Worm (Caenorhabditis elegans) whole organism, L4 larva: ENCODE results near the gene C24D10.49.

Source experiments
- D1046.2 ChIP-seq: fragments of 200-800 bp; sonication (Bioruptor generic); IDR thresholded peaks from 2 replicates; pipeline ENCODE4 v1.3.6; 2022; ENCODE audit warnings: missing genetic modification characterization, missing compliant biosample characterization
- F49E8.2 ChIP-seq: sonication (generic microtip); optimal IDR thresholded peaks from 2 replicates; lab custom pipeline; 2016; ENCODE audit warnings: missing compliant biosample characterization, mild to moderate bottlenecking, missing genetic modification characterization, borderline replicate concordance
- R02D3.7 ChIP-seq: fragments of 150-350 bp; sonication (generic microtip); optimal IDR thresholded peaks from 3 replicates; lab custom pipeline; 2014; ENCODE audit warnings: missing biosample characterization, missing genetic modification characterization
- Y5F2A.4 ChIP-seq: fragments of 200-800 bp; sonication (Bioruptor generic); optimal IDR thresholded peaks from 2 replicates; lab custom pipeline; 2018; ENCODE audit warnings: mild to moderate bottlenecking, missing genetic modification characterization, missing compliant biosample characterization
- Y75B8A.6 ChIP-seq: fragments of 200-800 bp; sonication (Bioruptor generic); IDR thresholded peaks from 2 replicates; pipeline ENCODE4 v1.3.6; 2022; ENCODE audit warnings: missing genetic modification reagents, missing genetic modification characterization, missing compliant biosample characterization
- ZK337.2 ChIP-seq: fragments of 200-800 bp; sonication (Bioruptor generic); IDR thresholded peaks from 2 replicates; pipeline ENCODE4 v1.3.6; 2022; ENCODE audit warnings: missing genetic modification reagents, missing genetic modification characterization, missing compliant biosample characterization
- ZK546.5 ChIP-seq, 2 experiments: sonication (generic microtip); optimal IDR thresholded peaks; 2 replicates each; lab custom pipeline; 2017; ENCODE audit warnings: missing biosample characterization in 2 of 2, missing genetic modification characterization in 2 of 2
- aha-1 ChIP-seq: fragments of 150-350 bp; peaks from one replicate; lab custom pipeline; 2014; ENCODE audit warnings: missing biosample characterization, missing genetic modification characterization
- attf-4 ChIP-seq: sonication (generic microtip); optimal IDR thresholded peaks from 3 replicates; lab custom pipeline; 2017; ENCODE audit warnings: missing biosample characterization, missing genetic modification characterization
- ceh-32 ChIP-seq: sonication (generic microtip); optimal IDR thresholded peaks from 2 replicates; lab custom pipeline; 2016; ENCODE audit warnings: mild to moderate bottlenecking, missing genetic modification characterization, missing compliant biosample characterization; ENCODE audit not compliant: poor library complexity
- ceh-44 ChIP-seq: fragments of 200-800 bp; sonication (Bioruptor generic); IDR thresholded peaks from 2 replicates; pipeline ENCODE4 v1.3.6; 2022; ENCODE audit warnings: missing genetic modification reagents, missing genetic modification characterization, missing compliant biosample characterization
- cey-2 ChIP-seq: sonication (generic microtip); optimal IDR thresholded peaks from 3 replicates; lab custom pipeline; 2017; ENCODE audit warnings: missing genetic modification characterization, mild to moderate bottlenecking, missing compliant biosample characterization, antibody characterized with exemption, borderline replicate concordance; ENCODE audit not compliant: insufficient read depth
- daf-16 ChIP-seq, 3 experiments: sonication (generic microtip); optimal IDR thresholded peaks; 2 replicates each; lab custom pipeline; 2016 to 2017; ENCODE audit warnings: missing genetic modification characterization in 3 of 3, missing genetic modification reagents in 3 of 3, mild to moderate bottlenecking in 2 of 3, missing compliant biosample characterization in 2 of 3, missing biosample characterization in 1 of 3, moderate library complexity in 1 of 3
- daf-8 ChIP-seq: fragments of 200-800 bp; sonication (Bioruptor generic); IDR thresholded peaks from 2 replicates; pipeline ENCODE4 v1.3.6; 2022; ENCODE audit warnings: missing genetic modification characterization, missing compliant biosample characterization
- fkh-10 ChIP-seq: fragments of 150-350 bp; optimal IDR thresholded peaks from 2 replicates; lab custom pipeline; 2014; ENCODE audit warnings: missing biosample characterization, missing genetic modification reagents, missing genetic modification characterization
- fos-1 ChIP-seq: fragments of 150-350 bp; optimal IDR thresholded peaks from 2 replicates; lab custom pipeline; 2014; ENCODE audit warnings: missing biosample characterization, missing genetic modification characterization
- hlh-11 ChIP-seq: fragments of 200-800 bp; sonication (Bioruptor generic); optimal IDR thresholded peaks from 2 replicates; lab custom pipeline; 2018; ENCODE audit warnings: mild to moderate bottlenecking, missing genetic modification characterization, missing compliant biosample characterization
- hlh-30 ChIP-seq: sonication (generic microtip); optimal IDR thresholded peaks from 2 replicates; lab custom pipeline; 2017; ENCODE audit warnings: antibody characterized with exemption, mild to moderate bottlenecking, missing genetic modification characterization, missing compliant biosample characterization; ENCODE audit not compliant: insufficient read depth
- hmg-1.1 ChIP-seq: fragments of 200-800 bp; sonication (Bioruptor generic); IDR thresholded peaks from 2 replicates; pipeline ENCODE4 v1.3.6; 2022; ENCODE audit warnings: missing genetic modification reagents, missing genetic modification characterization, missing compliant biosample characterization
- lin-1 ChIP-seq: fragments of 200-800 bp; sonication (Bioruptor generic); IDR thresholded peaks from 2 replicates; pipeline ENCODE4 v1.3.6; 2022; ENCODE audit warnings: missing genetic modification reagents, missing genetic modification characterization, missing compliant biosample characterization
- lin-13 ChIP-seq: fragments of 150-350 bp; optimal IDR thresholded peaks from 2 replicates; lab custom pipeline; 2014; ENCODE audit warnings: missing biosample characterization, missing genetic modification reagents, missing genetic modification characterization
- lin-15B ChIP-seq: fragments of 150-350 bp; sonication (generic microtip); optimal IDR thresholded peaks from 3 replicates; lab custom pipeline; 2014; ENCODE audit warnings: missing biosample characterization, missing genetic modification characterization
- lin-29 ChIP-seq: fragments of 200-800 bp; sonication (Bioruptor generic); IDR thresholded peaks from 2 replicates; pipeline ENCODE4 v1.3.6; 2022; ENCODE audit warnings: missing genetic modification reagents, missing genetic modification characterization, missing compliant biosample characterization
- lin-38 ChIP-seq: fragments of 200-800 bp; sonication (Bioruptor generic); IDR thresholded peaks from 2 replicates; pipeline ENCODE4 v1.3.6; 2022; ENCODE audit warnings: missing genetic modification reagents, missing genetic modification characterization, missing compliant biosample characterization
- lir-3 ChIP-seq: sonication (generic microtip); optimal IDR thresholded peaks from 2 replicates; lab custom pipeline; 2016; ENCODE audit warnings: mild to moderate bottlenecking, missing genetic modification characterization, missing compliant biosample characterization
- nhr-111 ChIP-seq: fragments of 200-800 bp; sonication (Bioruptor generic); optimal IDR thresholded peaks from 2 replicates; lab custom pipeline; 2018; ENCODE audit warnings: mild to moderate bottlenecking, missing genetic modification characterization, missing compliant biosample characterization
- nhr-25 ChIP-seq: sonication (generic microtip); optimal IDR thresholded peaks from 2 replicates; lab custom pipeline; 2017; ENCODE audit warnings: missing genetic modification characterization, mild to moderate bottlenecking, missing compliant biosample characterization, antibody characterized with exemption, moderate library complexity, borderline replicate concordance; ENCODE audit not compliant: insufficient read depth
- nhr-28 ChIP-seq: fragments of 150-350 bp; optimal IDR thresholded peaks from 2 replicates; lab custom pipeline; 2014; ENCODE audit warnings: missing biosample characterization, missing genetic modification characterization
- nhr-41 ChIP-seq: fragments of 200-800 bp; sonication (Bioruptor generic); IDR thresholded peaks from 2 replicates; pipeline ENCODE4 v1.3.6; 2022; ENCODE audit warnings: missing genetic modification reagents, missing genetic modification characterization, missing compliant biosample characterization
- nhr-48 ChIP-seq: sonication (generic microtip); optimal IDR thresholded peaks from 2 replicates; lab custom pipeline; 2016; ENCODE audit warnings: mild to moderate bottlenecking, missing genetic modification characterization, missing compliant biosample characterization
- php-3 ChIP-seq: fragments of 200-800 bp; sonication (Bioruptor generic); IDR thresholded peaks from 2 replicates; pipeline ENCODE4 v1.3.6; 2022; ENCODE audit warnings: missing genetic modification reagents, missing genetic modification characterization, missing compliant biosample characterization
- rbr-2 ChIP-seq: sonication (generic microtip); optimal IDR thresholded peaks from 2 replicates; lab custom pipeline; 2016; ENCODE audit warnings: missing genotype, missing genetic modification characterization, missing compliant biosample characterization
- sdz-12 ChIP-seq: fragments of 200-800 bp; sonication (Bioruptor generic); optimal IDR thresholded peaks from 2 replicates; lab custom pipeline; 2018; ENCODE audit warnings: mild to moderate bottlenecking, missing genetic modification characterization, missing compliant biosample characterization
- set-16 ChIP-seq: fragments of 200-800 bp; sonication (Bioruptor generic); IDR thresholded peaks from 2 replicates; pipeline ENCODE4 v1.3.6; 2022; ENCODE audit warnings: missing genetic modification reagents, missing genetic modification characterization, missing compliant biosample characterization
- skn-1 ChIP-seq: fragments of 150-350 bp; optimal IDR thresholded peaks from 2 replicates; lab custom pipeline; 2014; ENCODE audit warnings: missing biosample characterization, missing genetic modification characterization
- spr-3 ChIP-seq: fragments of 200-800 bp; sonication (Bioruptor generic); optimal IDR thresholded peaks from 2 replicates; lab custom pipeline; 2018; ENCODE audit warnings: mild to moderate bottlenecking, missing genetic modification characterization, missing compliant biosample characterization
- tra-1 ChIP-seq: fragments of 200-800 bp; sonication (Bioruptor generic); IDR thresholded peaks from 2 replicates; pipeline ENCODE4 v1.3.6; 2022; ENCODE audit warnings: missing genetic modification reagents, missing genetic modification characterization, missing compliant biosample characterization
- unc-62 ChIP-seq, 3 experiments: fragments of 150-350 bp in 1 of 3; sonication (generic microtip); optimal IDR thresholded peaks in 2 of 3; peaks in 1 of 3; 1 replicate in 1 of 3; 2 replicates in 2 of 3; lab custom pipeline; 2014 to 2017; ENCODE audit warnings: missing biosample characterization in 3 of 3, missing genetic modification characterization in 3 of 3, missing genetic modification reagents in 3 of 3, missing genotype in 1 of 3
- zag-1 ChIP-seq: fragments of 150-350 bp; optimal IDR thresholded peaks from 2 replicates; lab custom pipeline; 2014; ENCODE audit warnings: missing biosample characterization, missing genetic modification characterization
- zfp-3 ChIP-seq: fragments of 200-800 bp; sonication (Bioruptor generic); conservative IDR thresholded peaks from 2 replicates; pipeline ENCODE4 v1.3.6; 2022; ENCODE audit warnings: missing genetic modification reagents, missing genetic modification characterization, missing compliant biosample characterization
- zip-11 ChIP-seq: fragments of 200-800 bp; sonication (Bioruptor generic); IDR thresholded peaks from 2 replicates; pipeline ENCODE4 v1.3.6; 2022; ENCODE audit warnings: missing genetic modification characterization, missing compliant biosample characterization
- ztf-11 ChIP-seq: fragments of 150-350 bp; optimal IDR thresholded peaks from 2 replicates; lab custom pipeline; 2014; ENCODE audit warnings: missing biosample characterization, missing genetic modification characterization
- ztf-7 ChIP-seq: fragments of 150-350 bp; optimal IDR thresholded peaks from 2 replicates; lab custom pipeline; 2014; ENCODE audit warnings: missing biosample characterization, missing genetic modification characterization

C24D10.49 gene

ce11 chrIV:5183755-5184166, 26.6 kb upstream of the C24D10.49 start, which contains the start of gene W03F8.4 (continued):
- no peak for TF ChIP-seq zip-11
- no peak for TF ChIP-seq zag-1 (tag; lab: Kevin White, UChicago)
- peak; percentile 24 for TF ChIP-seq fkh-10 (GFP tag; lab: Kevin White, UChicago)
- TF ChIP-seq, all 104 proteins: peak for 58

ce11 chrIV:5173032-5173431, 15.9 kb upstream of the C24D10.49 start, which contains the start of gene lam-1:
TSS of gene lam-1 (plus strand) at chrIV:5173332.
- TF ChIP-seq Y75B8A.6: no peak
- no peak for TF ChIP-seq ZK546.5 (tag; optimal IDR thresholded peaks at IDR 0.05; lab: Kevin White, UChicago)
- TF ChIP-seq fkh-10 (GFP tag; lab: Kevin White, UChicago): no peak
- TF ChIP-seq F49E8.2 (tag; lab: Kevin White, UChicago): no peak
- TF ChIP-seq nhr-25: no peak
- TF ChIP-seq zfp-3 (GFP tag; lab: Robert Waterston, UW): no peak
- TF ChIP-seq sdz-12: no peak
- no peak for TF ChIP-seq zip-11
- no peak for TF ChIP-seq fos-1 (tag; lab: Kevin White, UChicago)
- no peak for TF ChIP-seq D1046.2
- no peak for TF ChIP-seq php-3 (GFP tag; lab: Robert Waterston, UW)
- no peak for TF ChIP-seq nhr-28 (tag; lab: Kevin White, UChicago)
- no peak for TF ChIP-seq nhr-111
- no peak for TF ChIP-seq hmg-1.1 (GFP tag; lab: Robert Waterston, UW)

- TF ChIP-seq tra-1 (GFP tag; lab: Robert Waterston, UW): no peak
- TF ChIP-seq unc-62 (GFP tag; optimal IDR thresholded peaks at IDR 0.05 in 1 of 2; lab: Kevin White, UChicago): peak in 1 of 2 experiments; percentile 34
- TF ChIP-seq unc-62 (tag; optimal IDR thresholded peaks at IDR 0.05; lab: Kevin White, UChicago): no peak
- TF ChIP-seq aha-1 (tag; lab: Kevin White, UChicago): peak; percentile 72
- no peak for TF ChIP-seq attf-4
- TF ChIP-seq hlh-11 (tag; lab: Kevin White, UChicago): peak; percentile 30
- TF ChIP-seq lir-3 (tag; lab: Kevin White, UChicago): no peak
- no peak for TF ChIP-seq nhr-41
Measured at ce11 chrIV:5171994-5172528, 14.9 kb upstream of the C24D10.49 start.

ce11 chrIV:5169335-5169734, 12.2 kb upstream of the C24D10.49 start:
- TF ChIP-seq hlh-11 (tag; lab: Kevin White, UChicago) (peak; percentile 21), ztf-11 (tag; lab: Kevin White, UChicago) (no peak), daf-16 (GFP tag; optimal IDR thresholded peaks at IDR 0.05; lab: Kevin White, UChicago) (peak in 1 of 2 experiments; percentile 68), daf-16 (tag; optimal IDR thresholded peaks at IDR 0.05; lab: Kevin White, UChicago) (no peak), lin-29 (GFP tag; lab: Robert Waterston, UW) (no peak), unc-62 (GFP tag; optimal IDR thresholded peaks at IDR 0.05 in 1 of 2; lab: Kevin White, UChicago) (peak in 1 of 2 experiments; percentile 83), unc-62 (tag; optimal IDR thresholded peaks at IDR 0.05; lab: Kevin White, UChicago) (no peak)

- TF ChIP-seq lin-1: no peak
- TF ChIP-seq cey-2 (tag; lab: Kevin White, UChicago): no peak
- no peak for TF ChIP-seq ZK337.2 (GFP tag; lab: Robert Waterston, UW)
- no peak for TF ChIP-seq hlh-30 (tag; lab: Kevin White, UChicago)
- TF ChIP-seq Y5F2A.4: no peak
- no peak for TF ChIP-seq spr-3 (GFP tag; lab: Kevin White, UChicago)
- no peak for TF ChIP-seq ztf-7 (tag; lab: Kevin White, UChicago)
- TF ChIP-seq nhr-48 (tag; lab: Kevin White, UChicago): no peak
- TF ChIP-seq ceh-44 (GFP tag; lab: Robert Waterston, UW): no peak
- TF ChIP-seq skn-1 (tag; lab: Kevin White, UChicago): no peak
- TF ChIP-seq lin-13: no peak
- TF ChIP-seq rbr-2: no peak
- TF ChIP-seq lin-38 (GFP tag; lab: Robert Waterston, UW): no peak
- TF ChIP-seq ceh-32 (tag; lab: Kevin White, UChicago): no peak
- TF ChIP-seq daf-8 (GFP tag; lab: Robert Waterston, UW): no peak
- TF ChIP-seq set-16 (GFP tag; lab: Robert Waterston, UW): no peak
- TF ChIP-seq daf-16 (GFP tag; optimal IDR thresholded peaks at IDR 0.05; lab: Kevin White, UChicago): no peak
- TF ChIP-seq daf-16 (tag; optimal IDR thresholded peaks at IDR 0.05; lab: Kevin White, UChicago): no peak
- no peak for TF ChIP-seq R02D3.7
- no peak for TF ChIP-seq lin-15B (tag; lab: Kevin White, UChicago)
Measured at ce11 chrIV:5166030-5166429, 8.9 kb upstream of the C24D10.49 start, which contains the start of gene ptp-5.1. TSS of gene ptp-5.1 (plus strand) at chrIV:5166330.
